Fruit fly (Drosophila melanogaster): ENCODE data around the gene Yp3.

DNA sequence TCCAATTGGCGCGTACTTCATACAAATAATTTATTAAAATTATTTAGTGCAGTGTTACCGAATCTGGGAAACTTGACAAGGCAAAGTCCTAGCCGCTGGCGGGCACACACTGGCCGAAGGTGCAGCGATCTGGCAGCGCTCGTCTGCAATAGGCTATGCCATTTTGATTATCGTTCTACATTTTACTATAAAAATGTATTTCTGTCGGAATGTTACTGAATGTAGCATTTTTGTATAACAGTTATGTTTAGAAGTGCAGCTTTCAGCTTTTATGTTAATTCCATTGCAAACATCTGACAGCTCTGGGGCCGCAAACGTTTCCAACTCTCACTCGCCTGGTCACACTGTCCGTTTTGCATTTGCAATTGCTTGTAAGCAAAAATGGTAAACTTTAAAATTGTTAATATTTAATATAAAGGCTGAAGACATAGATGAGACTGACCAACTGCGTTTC lies 14.7 kb upstream of the Yp3 start, which contains the start of gene Grip91:
- TF ChIP-seq psq (optimal IDR thresholded peaks at IDR 0.05), result no peak
- TF ChIP-seq Dll (optimal IDR thresholded peaks at IDR 0.05), result no peak
- TF ChIP-seq CG8478 (optimal IDR thresholded peaks at IDR 0.05), result no peak
- no peak for TF ChIP-seq usp (GFP tag; optimal IDR thresholded peaks at IDR 0.05)

Measured in whole organism.